Worm (Caenorhabditis elegans): Measurements from ENCODE around the gene C50D2.7.

The C50D2.7 gene

DNA sequence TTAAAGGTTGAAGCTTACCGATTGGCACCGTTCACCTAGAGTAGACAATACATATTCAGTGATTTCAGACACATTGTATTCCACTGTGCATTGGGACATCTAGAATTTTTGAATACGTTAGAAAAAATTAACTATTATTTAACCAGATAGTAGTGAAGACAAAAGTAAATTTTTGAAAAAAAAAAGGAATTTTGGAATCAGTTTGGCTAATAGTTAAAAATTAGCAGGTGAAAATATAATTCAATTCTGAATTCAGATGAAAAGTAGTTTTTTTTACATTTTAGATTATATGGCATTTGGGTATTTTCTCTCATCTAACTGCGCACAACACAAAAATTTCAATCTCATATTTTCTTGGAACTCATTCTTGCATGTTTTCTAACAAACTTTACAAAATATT is 29.8 kb upstream of the C50D2.7 start, which contains the start of gene nmur-2:
nmur-2 (minus strand) TSS at position 101 of the 400 bp plus-strand sequence.
- TF ChIP-seq pqm-1 (tag; optimal IDR thresholded peaks at IDR 0.05) = no peak
- no peak for TF ChIP-seq eor-1 (tag; optimal IDR thresholded peaks at IDR 0.05)
- no peak for TF ChIP-seq ama-1 (optimal IDR thresholded peaks at IDR 0.05)

ce11 chrII:122494-122893 is 27.4 kb upstream of the C50D2.7 start:
- TF ChIP-seq nhr-11 (tag; optimal IDR thresholded peaks at IDR 0.05) = no peak
- no peak for TF ChIP-seq nhr-23 (tag; optimal IDR thresholded peaks at IDR 0.05)
- TF ChIP-seq elt-2 (tag; optimal IDR thresholded peaks at IDR 0.05) = peak; percentile 55
- no peak for TF ChIP-seq nhr-67 (tag; optimal IDR thresholded peaks at IDR 0.05)
- peak; percentile 75 for TF ChIP-seq pha-4 (tag; optimal IDR thresholded peaks at IDR 0.05)
- no peak for TF ChIP-seq lsy-12 (tag; optimal IDR thresholded peaks at IDR 0.05)
- TF ChIP-seq R02D3.7 (tag; optimal IDR thresholded peaks at IDR 0.05) = no peak
- TF ChIP-seq skn-1 (tag; optimal IDR thresholded peaks at IDR 0.05) = peak; percentile 5
- TF ChIP-seq fkh-2 (tag; optimal IDR thresholded peaks at IDR 0.05) = no peak
- no peak for TF ChIP-seq ceh-9 (tag; optimal IDR thresholded peaks at IDR 0.05)
- no peak for TF ChIP-seq elt-1 (tag; optimal IDR thresholded peaks at IDR 0.05)
- peak; percentile 49 for TF ChIP-seq pqm-1 (tag; optimal IDR thresholded peaks at IDR 0.05)
- TF ChIP-seq lin-15B (tag; optimal IDR thresholded peaks at IDR 0.05) = no peak

DNA sequence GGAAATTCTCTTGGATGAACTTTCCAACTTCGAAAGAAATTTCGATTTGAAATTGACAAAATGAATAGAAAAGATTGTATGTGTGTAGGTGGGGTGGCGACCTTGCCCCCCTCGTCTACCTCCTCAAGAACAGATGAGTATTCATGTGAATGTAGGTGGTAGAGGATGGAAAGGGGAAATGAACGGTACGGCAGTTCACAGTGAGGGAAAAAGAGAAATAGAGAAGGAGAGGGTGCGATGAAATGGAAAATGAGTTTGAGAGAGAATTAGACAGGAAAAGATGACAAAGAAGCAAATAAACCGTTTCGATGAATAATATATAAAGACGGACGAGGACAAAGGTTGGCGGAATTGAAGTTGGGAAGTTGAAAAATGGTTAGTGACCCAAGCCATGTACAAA is 26.9 kb upstream of the C50D2.7 start:
- TF ChIP-seq hmg-11 (tag; optimal IDR thresholded peaks at IDR 0.05) (peak; percentile 35), elt-3 (tag; optimal IDR thresholded peaks at IDR 0.05) (no peak), pha-4 (tag; optimal IDR thresholded peaks at IDR 0.05) (peak; percentile 26), lin-39 (tag; optimal IDR thresholded peaks at IDR 0.05) (no peak), ztf-4 (tag; optimal IDR thresholded peaks at IDR 0.05) (no peak), nhr-25 (tag; optimal IDR thresholded peaks at IDR 0.05) (peak; percentile 86)

ce11 chrII:121121-121520 is 26.0 kb upstream of the C50D2.7 start, which contains the start of gene K10B4.3:
Gene K10B4.3 (minus strand): TSS chrII:121221.
- TF ChIP-seq ztf-4 (tag; optimal IDR thresholded peaks at IDR 0.05) (no peak), elt-1 (tag; optimal IDR thresholded peaks at IDR 0.05) (no peak), ZK546.5 (tag; optimal IDR thresholded peaks at IDR 0.05) (no peak), snpc-4 (tag; optimal IDR thresholded peaks at IDR 0.05) (no peak), unc-62 (GFP tag; optimal IDR thresholded peaks at IDR 0.05) (no peak), zag-1 (tag; optimal IDR thresholded peaks at IDR 0.05) (no peak), nhr-237 (tag; optimal IDR thresholded peaks at IDR 0.05) (no peak), nhr-28 (tag; optimal IDR thresholded peaks at IDR 0.05) (no peak), skn-1 (tag; optimal IDR thresholded peaks at IDR 0.05) (no peak), nhr-25 (tag; optimal IDR thresholded peaks at IDR 0.05) (no peak)

ce11 chrII:116916-117315 is 21.8 kb upstream of the C50D2.7 start, which contains the start of gene srt-54:
Gene srt-54 (plus strand): TSS chrII:117216.
- TF ChIP-seq ztf-4 (tag; optimal IDR thresholded peaks at IDR 0.05) (no peak), elt-2 (tag; optimal IDR thresholded peaks at IDR 0.05) (no peak), ztf-11 (tag; optimal IDR thresholded peaks at IDR 0.05) (no peak), elt-1 (tag; optimal IDR thresholded peaks at IDR 0.05) (no peak), snpc-4 (tag; optimal IDR thresholded peaks at IDR 0.05) (no peak), nhr-28 (tag; optimal IDR thresholded peaks at IDR 0.05) (no peak), nhr-25 (tag; optimal IDR thresholded peaks at IDR 0.05) (no peak), nhr-43 (tag; optimal IDR thresholded peaks at IDR 0.05; ENCODE audit: poor library complexity, severe bottlenecking) (no peak), ceh-9 (tag; optimal IDR thresholded peaks at IDR 0.05) (no peak), nhr-11 (tag; optimal IDR thresholded peaks at IDR 0.05) (no peak), unc-62 (GFP tag; optimal IDR thresholded peaks at IDR 0.05) (no peak), lsy-12 (tag; optimal IDR thresholded peaks at IDR 0.05) (no peak), ama-1 (optimal IDR thresholded peaks at IDR 0.05) (no peak), R02D3.7 (tag; optimal IDR thresholded peaks at IDR 0.05) (no peak), egl-27 (tag; optimal IDR thresholded peaks at IDR 0.05) (no peak)

DNA sequence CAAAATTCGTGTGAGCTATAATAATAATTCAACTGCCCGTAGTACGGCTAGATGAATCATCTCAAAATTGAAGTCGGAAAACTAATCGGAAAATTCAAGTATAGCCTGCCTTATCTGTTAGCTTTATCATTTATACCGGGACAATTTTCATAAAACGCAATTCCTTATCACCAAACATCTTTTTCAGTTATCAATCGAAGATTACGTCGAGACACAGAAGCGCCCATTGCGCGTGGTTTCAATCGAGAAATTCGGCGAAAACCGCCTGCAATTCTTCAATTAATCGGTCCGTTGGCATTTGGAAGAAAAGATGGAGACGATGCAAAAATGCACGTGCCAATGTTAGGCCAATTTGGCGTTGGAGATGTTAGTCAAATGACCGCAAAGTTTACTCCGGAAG is 17.2 kb upstream of the C50D2.7 start:
- TF ChIP-seq elt-2 (tag; optimal IDR thresholded peaks at IDR 0.05) (peak; percentile 15), nfya-1 (tag; optimal IDR thresholded peaks at IDR 0.05; ENCODE audit: insufficient read depth) (no peak), nhr-11 (tag; optimal IDR thresholded peaks at IDR 0.05) (no peak), egl-27 (tag; optimal IDR thresholded peaks at IDR 0.05) (no peak), nhr-25 (tag; optimal IDR thresholded peaks at IDR 0.05) (peak; percentile 22), daf-12 (tag; optimal IDR thresholded peaks at IDR 0.05) (no peak), lsy-12 (tag; optimal IDR thresholded peaks at IDR 0.05) (no peak), mdl-1 (tag; optimal IDR thresholded peaks at IDR 0.05) (no peak), ceh-9 (tag; optimal IDR thresholded peaks at IDR 0.05) (no peak)

Measured in whole organism, L3 larva.